Fruit fly (Drosophila melanogaster) whole organism, prepupa: Measurements from ENCODE around the gene CG42638.

Source experiments
- CG10631 ChIP-seq: fragments of 200-800 bp; sonication (Bioruptor generic); optimal IDR thresholded peaks from 2 replicates; lab custom pipeline; 2016; ENCODE audit warnings: missing biosample characterization, missing genetic modification characterization
- CG10669 ChIP-seq: fragments of 200-800 bp; sonication (Bioruptor generic); optimal IDR thresholded peaks from 3 replicates; lab custom pipeline; 2018; ENCODE audit warnings: missing biosample characterization, mild to moderate bottlenecking, missing genetic modification characterization, moderate library complexity
- CG16779 ChIP-seq: fragments of 200-800 bp; sonication (Bioruptor generic); optimal IDR thresholded peaks from 3 replicates; lab custom pipeline; 2017; ENCODE audit warnings: missing biosample characterization, mild to moderate bottlenecking, missing genetic modification characterization
- Gug ChIP-seq: fragments of 200-800 bp; sonication (Bioruptor generic); IDR thresholded peaks from 2 replicates; pipeline ENCODE4 v1.3.6; 2022; ENCODE audit warnings: missing biosample characterization, missing genetic modification characterization
- Lpt ChIP-seq: fragments of 200-800 bp; sonication (Bioruptor generic); optimal IDR thresholded peaks from 3 replicates; lab custom pipeline; 2016; ENCODE audit warnings: missing biosample characterization, missing genetic modification characterization

DNA sequence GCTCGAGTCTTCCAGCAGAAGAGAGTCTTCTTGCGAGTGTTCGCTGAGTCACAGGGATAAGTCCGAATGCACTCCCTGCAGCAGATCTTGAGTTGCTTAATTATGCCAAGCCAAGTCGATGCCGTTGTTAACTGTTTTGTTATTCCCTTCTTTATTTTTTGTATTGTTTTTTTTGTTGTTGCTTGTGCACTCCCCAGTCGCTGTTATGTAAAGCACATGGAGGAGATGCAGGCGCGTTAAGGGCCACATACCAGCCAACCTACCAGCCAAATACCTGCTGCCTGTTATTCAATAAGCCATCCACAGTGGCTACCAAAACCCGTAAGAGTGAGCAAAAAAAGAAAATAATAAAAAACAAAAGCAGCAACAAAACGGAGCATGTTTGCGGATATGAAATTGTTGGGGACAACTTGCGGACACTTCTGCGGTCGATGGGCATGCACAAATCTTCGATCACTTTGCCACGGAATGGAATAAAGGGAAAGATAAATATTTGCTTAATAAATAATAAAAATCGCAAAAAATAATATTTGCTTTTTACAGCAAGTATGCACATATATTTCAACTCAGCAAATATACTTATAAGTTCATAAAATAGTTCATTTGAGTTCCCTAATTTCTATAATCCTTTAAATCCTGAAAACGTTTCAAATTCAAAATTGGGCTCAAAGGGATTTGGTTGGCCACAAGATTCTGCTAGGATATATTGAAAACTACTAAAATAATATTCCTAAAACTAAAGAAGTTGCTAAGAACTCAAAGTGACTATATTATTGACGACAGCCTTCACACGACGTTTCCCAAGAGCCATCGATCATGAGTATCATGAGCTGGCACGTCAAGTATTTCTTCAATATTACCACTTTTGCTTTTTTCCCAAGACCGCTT lies 53.2 kb downstream of the CG42638 start:
- TF ChIP-seq Gug (GFP tag; lab: Robert Waterston, UW): no peak
- no peak for TF ChIP-seq CG16779 (tag; lab: Kevin White, UChicago)
- no peak for TF ChIP-seq Lpt (GFP tag; lab: Kevin White, UChicago)
- TF ChIP-seq CG10631 (GFP tag; lab: Kevin White, UChicago): peak; percentile 50
- TF ChIP-seq CG10669: peak; percentile 37
